Fruit fly (Drosophila melanogaster) Kc167 (cell line): ENCODE data around the gene CG33099.

Experiments used
- insv ChIP-seq: fragments of >200 bp; optimal IDR thresholded peaks from 3 replicates; lab custom pipeline; 2018; ENCODE audit warnings: missing external identifiers
- psq ChIP-seq: fragments of >200 bp; optimal IDR thresholded peaks from 2 replicates; lab custom pipeline; 2017; ENCODE audit warnings: missing external identifiers
- ttk ChIP-seq: sonication (Bioruptor generic); optimal IDR thresholded peaks from 2 replicates; lab custom pipeline; 2017; ENCODE audit warnings: missing external identifiers

dm6 chr3R:22562502-22562901, 32.1 kb upstream of the CG33099 start, which contains the start of gene sit:
- TF ChIP-seq psq (lab: Kevin White, UChicago) (no peak), insv (lab: Kevin White, UChicago) (no peak), ttk (lab: Kevin White, UChicago) (no peak)
